Worm (Caenorhabditis elegans) whole organism, L4 larva: ENCODE measurements around the gene irld-7.

ENCODE experiments used
- ces-1 ChIP-seq: fragments of 150-350 bp; sonication (generic microtip); optimal IDR thresholded peaks from 4 replicates; lab custom pipeline; 2014; ENCODE audit warnings: missing biosample characterization, missing genetic modification reagents, missing genetic modification characterization
- dve-1 ChIP-seq: sonication (generic microtip); optimal IDR thresholded peaks from 2 replicates; lab custom pipeline; 2017; ENCODE audit warnings: antibody characterized with exemption, mild to moderate bottlenecking, missing genetic modification characterization, missing compliant biosample characterization; ENCODE audit not compliant: insufficient read depth
- lin-39 ChIP-seq: fragments of 150-350 bp; optimal IDR thresholded peaks from 2 replicates; lab custom pipeline; 2014; ENCODE audit warnings: missing biosample characterization, missing genetic modification reagents, missing genetic modification characterization
- nhr-11 ChIP-seq: fragments of 150-350 bp; optimal IDR thresholded peaks from 2 replicates; lab custom pipeline; 2014; ENCODE audit warnings: missing biosample characterization, missing genetic modification characterization
- snpc-4 ChIP-seq: fragments of 150-350 bp; optimal IDR thresholded peaks from 2 replicates; lab custom pipeline; 2014; ENCODE audit warnings: missing biosample characterization, missing genetic modification characterization
- unc-130 ChIP-seq: sonication (generic microtip); optimal IDR thresholded peaks from 2 replicates; lab custom pipeline; 2016; ENCODE audit warnings: missing genetic modification reagents, missing genetic modification characterization, missing compliant biosample characterization
- unc-62 ChIP-seq, 3 experiments: fragments of 150-350 bp in 1 of 3; sonication (generic microtip); optimal IDR thresholded peaks in 2 of 3; peaks in 1 of 3; 1 replicate in 1 of 3; 2 replicates in 2 of 3; lab custom pipeline; 2014 to 2017; ENCODE audit warnings: missing biosample characterization in 3 of 3, missing genetic modification characterization in 3 of 3, missing genetic modification reagents in 3 of 3, missing genotype in 1 of 3

DNA sequence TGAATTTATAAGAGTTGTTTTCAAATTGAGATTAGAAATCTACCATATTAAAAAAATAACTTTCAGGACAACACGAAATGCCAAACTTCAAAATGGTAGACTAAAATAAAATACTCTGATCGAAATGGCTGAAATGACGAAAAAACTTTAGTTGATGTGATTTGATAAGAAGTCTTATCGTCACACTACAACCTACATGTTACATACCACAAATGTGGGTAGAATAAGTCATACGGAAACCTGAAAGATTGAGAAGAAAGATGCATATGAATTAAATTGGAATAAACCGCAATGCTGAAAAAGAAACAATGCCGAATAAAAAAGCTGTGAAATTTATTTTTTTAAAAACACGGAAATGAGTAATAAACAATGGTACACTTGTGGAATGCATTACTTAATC lies 16.9 kb downstream of the irld-7 start:
- TF ChIP-seq ces-1 (GFP tag; lab: Kevin White, UChicago), result no peak
- TF ChIP-seq snpc-4 (tag; lab: Kevin White, UChicago), result no peak
- no peak for TF ChIP-seq dve-1 (tag; lab: Kevin White, UChicago)
- TF ChIP-seq unc-62 (GFP tag; optimal IDR thresholded peaks at IDR 0.05 in 1 of 2; lab: Kevin White, UChicago), result peak in 1 of 2 experiments; percentile 50
- TF ChIP-seq unc-62 (tag; optimal IDR thresholded peaks at IDR 0.05; lab: Kevin White, UChicago), result no peak
- TF ChIP-seq nhr-11 (tag; lab: Kevin White, UChicago), result no peak
- TF ChIP-seq lin-39 (tag; lab: Kevin White, UChicago), result no peak
- TF ChIP-seq unc-130, result no peak
